Worm (Caenorhabditis elegans): ENCODE measurements around the gene gcy-23.
"Not testable (repeated sequence)": the region's sequence is repeated elsewhere in the genome, so short reads cannot be mapped to it uniquely, and the experiment has no call there.

DNA sequence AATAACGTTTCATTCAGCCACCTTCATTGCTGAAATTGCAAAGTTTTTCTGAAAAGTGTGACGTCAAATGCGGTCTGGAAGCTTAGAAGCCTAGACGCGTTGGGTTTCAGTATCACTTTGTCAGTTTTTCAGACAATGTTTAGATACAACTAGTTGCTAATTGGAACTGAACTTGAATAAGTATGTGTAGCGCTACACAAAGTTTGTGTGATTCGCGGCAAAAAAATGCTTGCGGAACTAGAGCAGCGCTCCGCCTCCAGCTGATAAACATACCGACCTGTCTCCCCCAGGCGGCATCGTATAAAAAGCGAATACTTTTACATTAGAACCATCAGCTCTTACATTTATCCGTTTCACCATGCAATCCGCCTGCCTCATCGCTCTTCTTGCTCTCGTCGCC lies 12.9 kb upstream of the gcy-23 start, which contains the start of gene W08E12.4:
- not testable (repeated sequence) for TF ChIP-seq ceh-16 (tag; optimal IDR thresholded peaks at IDR 0.05); fkh-10 (GFP tag; optimal IDR thresholded peaks at IDR 0.05); nhr-237 (tag; optimal IDR thresholded peaks at IDR 0.05); fos-1 (tag; optimal IDR thresholded peaks at IDR 0.05); nhr-25 (tag; optimal IDR thresholded peaks at IDR 0.05); ceh-82 (tag; optimal IDR thresholded peaks at IDR 0.05); ama-1 (optimal IDR thresholded peaks at IDR 0.05); mdl-1 (tag; optimal IDR thresholded peaks at IDR 0.05); tbx-2 (tag; optimal IDR thresholded peaks at IDR 0.05)
